Worm (Caenorhabditis elegans) whole organism, late embryonic: ENCODE data around the gene col-132.

Source experiments
- C08G9.2 ChIP-seq: sonication (generic microtip); optimal IDR thresholded peaks from 2 replicates; lab custom pipeline; 2016; ENCODE audit warnings: mild to moderate bottlenecking, missing genetic modification characterization, moderate library complexity, missing compliant biosample characterization
- K09A11.1 ChIP-seq: sonication (generic microtip); optimal IDR thresholded peaks from 2 replicates; lab custom pipeline; 2017; ENCODE audit warnings: antibody characterized with exemption, mild to moderate bottlenecking, missing genetic modification characterization, missing compliant biosample characterization; ENCODE audit not compliant: insufficient read depth
- ama-1 ChIP-seq: fragments of 150-350 bp; optimal IDR thresholded peaks from 2 replicates; lab custom pipeline; 2014
- fkh-10 ChIP-seq: fragments of 150-350 bp; optimal IDR thresholded peaks from 2 replicates; lab custom pipeline; 2014; ENCODE audit warnings: missing biosample characterization, missing genetic modification reagents, missing genetic modification characterization
- sox-2 ChIP-seq: fragments of 200-800 bp; sonication (Bioruptor generic); IDR thresholded peaks from 2 replicates; pipeline ENCODE4 v1.3.6; 2022; ENCODE audit warnings: missing genetic modification reagents, missing genetic modification characterization, missing compliant biosample characterization
- syd-9 ChIP-seq: sonication (generic microtip); optimal IDR thresholded peaks from 2 replicates; lab custom pipeline; 2016; ENCODE audit warnings: mild to moderate bottlenecking, missing genetic modification characterization, moderate library complexity, missing compliant biosample characterization
- zip-5 ChIP-seq: sonication (generic microtip); optimal IDR thresholded peaks from 2 replicates; lab custom pipeline; 2016; ENCODE audit warnings: missing genetic modification characterization, missing compliant biosample characterization

ce11 chrIV:13095462-13095861, 4.6 kb upstream of the col-132 start, which contains the start of gene rfc-3:
- TF ChIP-seq C08G9.2 (no peak), zip-5 (tag; lab: Kevin White, UChicago) (no peak), ama-1 (lab: Kevin White, UChicago) (no peak), fkh-10 (GFP tag; lab: Kevin White, UChicago) (no peak), sox-2 (GFP tag; lab: Robert Waterston, UW) (no peak), K09A11.1 (tag; lab: Kevin White, UChicago) (no peak), syd-9 (tag; lab: Kevin White, UChicago) (no peak)
